Fruit fly (Drosophila melanogaster) whole organism, prepupa: ENCODE results near the gene CG14511.
A peak's percentile ranks its signal among the peaks of the same experiment; 100 is the strongest.

Experiments
- Blimp-1 ChIP-seq: fragments of 200-800 bp; sonication (Bioruptor generic); optimal IDR thresholded peaks from 3 replicates; lab custom pipeline; 2017; ENCODE audit warnings: missing biosample characterization, missing genetic modification characterization, mild to moderate bottlenecking, moderate library complexity, missing genetic modification reagents
- CG10669 ChIP-seq: fragments of 200-800 bp; sonication (Bioruptor generic); optimal IDR thresholded peaks from 3 replicates; lab custom pipeline; 2018; ENCODE audit warnings: missing biosample characterization, mild to moderate bottlenecking, missing genetic modification characterization, moderate library complexity
- CG11294 ChIP-seq: fragments of 200-800 bp; sonication (Bioruptor generic); IDR thresholded peaks from 2 replicates; pipeline ENCODE4 v1.3.6; 2022; ENCODE audit warnings: missing biosample characterization, missing genetic modification characterization
- CG11762 ChIP-seq: fragments of 200-800 bp; sonication (Bioruptor generic); optimal IDR thresholded peaks from 3 replicates; lab custom pipeline; 2016; ENCODE audit warnings: missing biosample characterization, missing genetic modification characterization; ENCODE audit not compliant: insufficient read depth
- CG11902 ChIP-seq: fragments of 200-800 bp; sonication (Bioruptor generic); optimal IDR thresholded peaks from 3 replicates; lab custom pipeline; 2016; ENCODE audit warnings: missing biosample characterization, missing genetic modification characterization
- CG15336 ChIP-seq: fragments of 200-800 bp; sonication (Bioruptor generic); IDR thresholded peaks from 2 replicates; pipeline ENCODE4 v1.3.6; 2022; ENCODE audit warnings: missing biosample characterization, missing genetic modification characterization
- CG1621 ChIP-seq: fragments of 200-800 bp; sonication (Bioruptor generic); optimal IDR thresholded peaks from 3 replicates; lab custom pipeline; 2018; ENCODE audit warnings: missing biosample characterization, mild to moderate bottlenecking, missing genetic modification characterization
- CG16779 ChIP-seq: fragments of 200-800 bp; sonication (Bioruptor generic); optimal IDR thresholded peaks from 3 replicates; lab custom pipeline; 2017; ENCODE audit warnings: missing biosample characterization, mild to moderate bottlenecking, missing genetic modification characterization
- CG34406 ChIP-seq: fragments of 200-800 bp; sonication (Bioruptor generic); optimal IDR thresholded peaks from 3 replicates; lab custom pipeline; 2016; ENCODE audit warnings: missing biosample characterization, missing genetic modification characterization
- CG3919 ChIP-seq: fragments of 200-800 bp; sonication (Bioruptor generic); optimal IDR thresholded peaks from 3 replicates; lab custom pipeline; 2016; ENCODE audit warnings: missing biosample characterization, missing genetic modification characterization
- CG4318 ChIP-seq: fragments of 200-800 bp; sonication (Bioruptor generic); optimal IDR thresholded peaks from 3 replicates; lab custom pipeline; 2017; ENCODE audit warnings: missing biosample characterization, mild to moderate bottlenecking, missing genetic modification characterization
- CG6808 ChIP-seq: fragments of 200-800 bp; sonication (Bioruptor generic); optimal IDR thresholded peaks from 3 replicates; lab custom pipeline; 2017; ENCODE audit warnings: missing biosample characterization, missing genetic modification characterization, mild to moderate bottlenecking, moderate library complexity, missing genetic modification reagents
- CG6854 ChIP-seq: fragments of 200-800 bp; sonication (Bioruptor generic); optimal IDR thresholded peaks from 2 replicates; lab custom pipeline; 2017; ENCODE audit warnings: missing biosample characterization, mild to moderate bottlenecking, missing genetic modification characterization
- CG7368 ChIP-seq: fragments of 200-800 bp; sonication (Bioruptor generic); optimal IDR thresholded peaks from 3 replicates; lab custom pipeline; 2016; ENCODE audit warnings: missing biosample characterization, missing genetic modification characterization
- CG8119 ChIP-seq: fragments of 200-800 bp; sonication (Bioruptor generic); IDR thresholded peaks from 3 replicates; pipeline ENCODE4 v1.3.6; 2022; ENCODE audit warnings: missing biosample characterization, missing genetic modification characterization
- CG8319 ChIP-seq: fragments of 200-800 bp; sonication (Bioruptor generic); optimal IDR thresholded peaks from 3 replicates; lab custom pipeline; 2016; ENCODE audit warnings: missing biosample characterization, missing genetic modification characterization
- CG8632 ChIP-seq: fragments of 200-800 bp; sonication (Bioruptor generic); optimal IDR thresholded peaks from 3 replicates; lab custom pipeline; 2016; ENCODE audit warnings: missing biosample characterization, missing genetic modification characterization
- CG9139 ChIP-seq: fragments of 200-800 bp; sonication (Bioruptor generic); optimal IDR thresholded peaks from 3 replicates; lab custom pipeline; 2017; ENCODE audit warnings: missing biosample characterization, mild to moderate bottlenecking, missing genetic modification characterization
- Eip75B ChIP-seq: fragments of 200-800 bp; sonication (Bioruptor generic); optimal IDR thresholded peaks from 3 replicates; lab custom pipeline; 2016; ENCODE audit warnings: missing biosample characterization, missing genetic modification characterization
- Eip78C ChIP-seq: fragments of 200-800 bp; sonication (Bioruptor generic); peaks from one replicate; lab custom pipeline; 2016; ENCODE audit warnings: missing biosample characterization, missing genetic modification characterization
- Eip93F ChIP-seq: fragments of 200-800 bp; sonication (Bioruptor generic); optimal IDR thresholded peaks from 2 replicates; lab custom pipeline; 2016; ENCODE audit warnings: missing biosample characterization, mild to moderate bottlenecking, missing genetic modification characterization
- Ets21C ChIP-seq: fragments of 200-800 bp; sonication (Bioruptor generic); optimal IDR thresholded peaks from 3 replicates; lab custom pipeline; 2016; ENCODE audit warnings: missing biosample characterization, missing genetic modification characterization
- Ets96B ChIP-seq: fragments of 200-800 bp; optimal IDR thresholded peaks from 2 replicates; lab custom pipeline; 2019; ENCODE audit warnings: missing biosample characterization, mild to moderate bottlenecking, missing genetic modification characterization, moderate library complexity
- Gug ChIP-seq: fragments of 200-800 bp; sonication (Bioruptor generic); IDR thresholded peaks from 2 replicates; pipeline ENCODE4 v1.3.6; 2022; ENCODE audit warnings: missing biosample characterization, missing genetic modification characterization
- Hr38 ChIP-seq: sonication (Bioruptor generic); optimal IDR thresholded peaks from 2 replicates; lab custom pipeline; 2016; ENCODE audit warnings: missing biosample characterization, missing genetic modification characterization
- Hr4 ChIP-seq: fragments of 200-800 bp; sonication (Bioruptor generic); optimal IDR thresholded peaks from 3 replicates; lab custom pipeline; 2016; ENCODE audit warnings: missing biosample characterization, missing genetic modification characterization
- Lpt ChIP-seq: fragments of 200-800 bp; sonication (Bioruptor generic); optimal IDR thresholded peaks from 3 replicates; lab custom pipeline; 2016; ENCODE audit warnings: missing biosample characterization, missing genetic modification characterization
- OdsH ChIP-seq: fragments of 200-800 bp; sonication (Bioruptor generic); optimal IDR thresholded peaks from 3 replicates; lab custom pipeline; 2016; ENCODE audit warnings: missing biosample characterization, missing genetic modification characterization
- Sox102F ChIP-seq: fragments of 200-800 bp; sonication (Bioruptor generic); optimal IDR thresholded peaks from 2 replicates; lab custom pipeline; 2016; ENCODE audit warnings: missing biosample characterization, mild to moderate bottlenecking, missing genetic modification characterization
- Sox15 ChIP-seq: fragments of 200-800 bp; sonication (Bioruptor generic); optimal IDR thresholded peaks from 3 replicates; lab custom pipeline; 2016; ENCODE audit warnings: missing biosample characterization, missing genetic modification characterization
- acj6 ChIP-seq: fragments of 200-800 bp; sonication (Bioruptor generic); optimal IDR thresholded peaks from 3 replicates; lab custom pipeline; 2016; ENCODE audit warnings: missing biosample characterization, missing genetic modification characterization
- cyc ChIP-seq: fragments of 200-800 bp; sonication (Bioruptor generic); optimal IDR thresholded peaks from 3 replicates; lab custom pipeline; 2016; ENCODE audit warnings: missing biosample characterization, missing genetic modification characterization
- dac ChIP-seq: fragments of 200-800 bp; sonication (Bioruptor generic); optimal IDR thresholded peaks from 2 replicates; lab custom pipeline; 2017; ENCODE audit warnings: missing biosample characterization, mild to moderate bottlenecking, missing genetic modification characterization
- dsx ChIP-seq: fragments of 200-800 bp; optimal IDR thresholded peaks from 3 replicates; lab custom pipeline; 2019; ENCODE audit warnings: missing biosample characterization, mild to moderate bottlenecking, missing genetic modification characterization, moderate library complexity; ENCODE audit not compliant: poor library complexity, severe bottlenecking
- eg ChIP-seq: fragments of 200-800 bp; sonication (Bioruptor generic); IDR thresholded peaks from 3 replicates; pipeline ENCODE4 v1.3.6; 2022; ENCODE audit warnings: missing biosample characterization, missing genetic modification characterization
- esn ChIP-seq: fragments of 200-800 bp; sonication (Bioruptor generic); optimal IDR thresholded peaks from 2 replicates; lab custom pipeline; 2016; ENCODE audit warnings: missing biosample characterization, mild to moderate bottlenecking, missing genetic modification characterization, moderate library complexity
- fd59A ChIP-seq: fragments of 200-800 bp; sonication (Bioruptor generic); optimal IDR thresholded peaks from 2 replicates; lab custom pipeline; 2017; ENCODE audit warnings: missing biosample characterization, mild to moderate bottlenecking, missing genetic modification characterization, missing genetic modification reagents
- fd85E ChIP-seq: fragments of 200-800 bp; sonication (Bioruptor generic); optimal IDR thresholded peaks from 3 replicates; lab custom pipeline; 2016; ENCODE audit warnings: missing biosample characterization, missing genetic modification characterization
- fkh ChIP-seq: fragments of 200-800 bp; sonication (Bioruptor generic); optimal IDR thresholded peaks from 3 replicates; lab custom pipeline; 2017; ENCODE audit warnings: missing biosample characterization, mild to moderate bottlenecking, missing genetic modification characterization, moderate library complexity
- lz ChIP-seq: fragments of 200-800 bp; sonication (Bioruptor generic); optimal IDR thresholded peaks from 3 replicates; lab custom pipeline; 2016; ENCODE audit warnings: missing biosample characterization, missing genetic modification characterization
- pdm3 ChIP-seq: fragments of 200-800 bp; sonication (Bioruptor generic); optimal IDR thresholded peaks from 3 replicates; lab custom pipeline; 2016; ENCODE audit warnings: missing biosample characterization, missing genetic modification characterization
- salr ChIP-seq, 2 experiments: fragments of 200-800 bp; sonication (Bioruptor generic); optimal IDR thresholded peaks; 3 replicates each; lab custom pipeline; 2016 to 2018; ENCODE audit warnings: missing biosample characterization in 2 of 2, missing genetic modification characterization in 2 of 2, mild to moderate bottlenecking in 1 of 2
- spab ChIP-seq: fragments of 200-800 bp; sonication (Bioruptor generic); optimal IDR thresholded peaks from 2 replicates; lab custom pipeline; 2017; ENCODE audit warnings: missing biosample characterization, mild to moderate bottlenecking, missing genetic modification characterization, missing genetic modification reagents
- svp ChIP-seq: fragments of 200-800 bp; sonication (Bioruptor generic); peaks from one replicate; lab custom pipeline; 2016; ENCODE audit warnings: missing biosample characterization, missing genetic modification characterization
- topi ChIP-seq: fragments of 200-800 bp; sonication (Bioruptor generic); optimal IDR thresholded peaks from 3 replicates; lab custom pipeline; 2016; ENCODE audit warnings: missing biosample characterization, missing genetic modification characterization
- vri ChIP-seq: fragments of 200-800 bp; sonication (Bioruptor generic); optimal IDR thresholded peaks from 3 replicates; lab custom pipeline; 2016; ENCODE audit warnings: missing biosample characterization, mild to moderate bottlenecking, missing genetic modification characterization

CG14511 gene

DNA sequence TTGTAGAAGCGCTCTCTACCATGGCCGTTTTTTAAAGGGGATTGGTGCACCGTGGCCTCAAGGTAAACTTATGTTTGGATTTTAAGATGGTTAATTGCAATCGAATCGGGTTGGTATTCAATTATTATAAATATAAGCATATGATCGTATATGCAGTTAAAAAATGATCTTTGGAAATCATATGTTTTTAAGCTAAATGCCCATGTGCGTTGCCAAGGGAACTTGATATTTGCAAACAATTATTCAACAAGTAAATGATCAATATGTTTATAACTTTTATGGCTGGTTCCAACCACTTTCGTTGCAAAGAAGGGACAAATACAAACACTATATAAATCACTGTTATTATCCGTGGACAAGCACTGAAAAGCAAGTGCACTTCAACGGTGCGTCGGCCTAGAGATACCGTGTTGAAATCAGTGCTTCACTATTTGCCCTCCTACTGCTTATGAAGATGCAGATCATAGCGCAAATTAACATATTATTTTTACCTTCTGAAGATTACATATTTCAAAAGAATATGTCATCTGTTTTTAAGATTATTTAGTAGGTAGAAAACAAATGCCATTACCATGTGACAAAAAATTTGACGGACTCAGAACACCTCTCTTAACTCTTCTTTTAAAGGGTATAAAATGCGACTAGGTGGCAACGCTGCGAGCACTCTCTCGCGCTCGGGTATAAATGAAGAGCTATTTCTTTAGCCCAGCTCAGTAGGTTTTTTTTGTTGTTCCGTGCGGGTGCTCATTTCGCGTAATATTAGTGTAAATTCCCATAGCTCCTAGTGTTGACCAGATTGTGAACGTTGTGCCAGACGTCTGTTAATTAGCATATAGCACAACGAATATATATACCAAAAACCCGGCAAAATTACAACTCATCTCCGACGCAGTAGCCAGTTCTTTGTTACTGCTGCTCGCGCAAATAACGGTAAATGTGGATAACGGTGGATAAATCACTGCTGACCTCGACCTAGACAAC, 11.0 kb upstream of the CG14511 start, which contains the start of gene rdog (continued):
- TF ChIP-seq CG6808 (GFP tag; lab: Kevin White, UChicago) (peak; percentile 81), CG1621 (peak; percentile 82), fd59A (GFP tag; lab: Kevin White, UChicago) (peak; percentile 70), CG10669 (GFP tag; lab: Kevin White, UChicago) (peak; percentile 78), CG8632 (GFP tag; lab: Kevin White, UChicago) (peak; percentile 81), vri (peak; percentile 74), Ets21C (GFP tag; lab: Kevin White, UChicago) (peak; percentile 78), esn (GFP tag; lab: Kevin White, UChicago) (peak; percentile 93), Ets96B (tag; lab: Kevin White, UChicago) (peak; percentile 52), Lpt (GFP tag; lab: Kevin White, UChicago) (peak; percentile 41)
- TF ChIP-seq, all 60 proteins: peak for 53

DNA sequence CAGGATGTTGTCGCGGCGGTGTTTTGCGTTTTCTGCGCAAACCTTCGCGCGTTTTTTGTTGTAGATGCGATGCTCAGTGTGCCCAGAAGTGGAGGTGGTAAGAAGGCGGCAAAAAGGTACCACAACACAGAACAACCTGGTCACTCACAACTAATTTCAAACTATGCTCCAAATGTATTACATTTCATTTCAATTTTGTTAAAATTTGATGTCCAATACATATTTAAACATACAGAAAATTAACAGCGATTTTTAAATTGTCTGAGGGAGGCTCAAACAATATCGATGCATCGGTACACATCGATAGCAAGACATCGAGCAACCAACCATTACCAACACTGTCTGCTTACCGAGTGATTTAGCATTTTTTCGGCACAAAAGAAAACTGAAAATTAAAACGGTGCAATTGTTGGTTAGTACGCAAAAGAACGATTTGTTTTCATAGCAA, 6.5 kb upstream of the CG14511 start, which contains the start of the genes Slbp and Rpn2:
TSS of gene Slbp (minus strand) at position 70 of the 448 bp plus-strand sequence.
TSS of gene Rpn2 (plus strand) at position 328 of the 448 bp plus-strand sequence.
- TF ChIP-seq CG7368 (GFP tag; lab: Kevin White, UChicago) (no peak), lz (GFP tag; lab: Kevin White, UChicago) (peak; percentile 49), CG10669 (GFP tag; lab: Kevin White, UChicago) (no peak), CG4318 (GFP tag; lab: Kevin White, UChicago) (no peak), CG9139 (no peak), CG11294 (GFP tag; lab: Robert Waterston, UW) (no peak), pdm3 (GFP tag; lab: Kevin White, UChicago) (no peak), Gug (GFP tag; lab: Robert Waterston, UW) (no peak), CG8319 (GFP tag; lab: Kevin White, UChicago) (no peak), Eip93F (GFP tag; lab: Kevin White, UChicago) (no peak), Blimp-1 (GFP tag; lab: Kevin White, UChicago) (no peak), CG6854 (no peak), spab (no peak), eg (GFP tag; lab: Robert Waterston, UW) (no peak), dsx (GFP tag; lab: Kevin White, UChicago) (no peak), CG6808 (GFP tag; lab: Kevin White, UChicago) (no peak), Ets21C (GFP tag; lab: Kevin White, UChicago) (no peak), CG8632 (GFP tag; lab: Kevin White, UChicago) (no peak), vri (no peak), CG3919 (peak; percentile 32), CG11762 (GFP tag; lab: Kevin White, UChicago) (no peak), fd85E (GFP tag; lab: Kevin White, UChicago) (no peak), svp (GFP tag; lab: Kevin White, UChicago) (no peak), CG16779 (no peak), Ets96B (tag; lab: Kevin White, UChicago) (peak; percentile 29), topi (GFP tag; lab: Kevin White, UChicago) (peak; percentile 21), Hr4 (no peak), Hr38 (no peak), OdsH (GFP tag; lab: Kevin White, UChicago) (no peak), Lpt (GFP tag; lab: Kevin White, UChicago) (no peak), fd59A (GFP tag; lab: Kevin White, UChicago) (no peak), Sox102F (no peak), cyc (peak; percentile 37), CG11902 (GFP tag; lab: Kevin White, UChicago) (peak; percentile 17), salr (GFP tag; optimal IDR thresholded peaks at IDR 0.05; lab: Kevin White, UChicago) (no peak), acj6 (no peak), CG34406 (GFP tag; lab: Kevin White, UChicago) (no peak), fkh (peak; percentile 22), CG8119 (GFP tag; lab: Robert Waterston, UW) (no peak), CG15336 (GFP tag; lab: Robert Waterston, UW) (no peak), dac (GFP tag; lab: Kevin White, UChicago) (no peak), Eip75B (peak; percentile 32), Eip78C (peak; percentile 44), Sox15 (GFP tag; lab: Kevin White, UChicago) (no peak)
